Worm (Caenorhabditis elegans) whole organism, L4/young adult: ENCODE results near the gene oac-31.

ENCODE experiments used
- W03F9.2 ChIP-seq: fragments of 150-350 bp; optimal IDR thresholded peaks from 2 replicates; lab custom pipeline; 2014; ENCODE audit warnings: missing biosample characterization, missing genetic modification characterization
- dao-5 ChIP-seq: sonication (generic microtip); optimal IDR thresholded peaks from 2 replicates; lab custom pipeline; 2016; ENCODE audit warnings: missing genotype, missing genetic modification characterization, moderate library complexity, missing compliant biosample characterization
- him-1 ChIP-seq: sonication (generic microtip); optimal IDR thresholded peaks from 2 replicates; lab custom pipeline; 2016; ENCODE audit warnings: missing genotype, missing genetic modification reagents, missing genetic modification characterization, missing compliant biosample characterization

ce11 chrV:1511537-1511936 is 30.1 kb downstream of the oac-31 start, which contains the start of gene nhr-260:
- no peak for TF ChIP-seq dao-5 (tag; lab: Kevin White, UChicago)
- TF ChIP-seq him-1 = no peak
- TF ChIP-seq W03F9.2 = no peak
